Worm (Caenorhabditis elegans) whole organism, L1 larva: ENCODE results near the gene R07G3.7.

Experiments used
- ama-1 ChIP-seq: fragments of 150-350 bp; optimal IDR thresholded peaks from 2 replicates; lab custom pipeline; 2014
- ceh-90 ChIP-seq: sonication (generic microtip); optimal IDR thresholded peaks from 2 replicates; lab custom pipeline; 2016; ENCODE audit warnings: missing genetic modification characterization, missing compliant biosample characterization
- ces-1 ChIP-seq: fragments of 150-350 bp; optimal IDR thresholded peaks from 2 replicates; lab custom pipeline; 2014; ENCODE audit warnings: missing biosample characterization, missing genetic modification reagents, missing genetic modification characterization
- egl-27 ChIP-seq, 2 experiments: fragments of 150-350 bp in 1 of 2; sonication (generic microtip); optimal IDR thresholded peaks; 3 replicates each; lab custom pipeline; 2017 to 2018; ENCODE audit warnings: missing biosample characterization in 2 of 2, missing genetic modification characterization in 2 of 2, missing genetic modification reagents in 2 of 2
- elt-2 ChIP-seq: sonication (generic microtip); optimal IDR thresholded peaks from 2 replicates; lab custom pipeline; 2016; ENCODE audit warnings: missing genetic modification characterization, mild to moderate bottlenecking, inconsistent platforms, missing compliant biosample characterization, missing genetic modification reagents
- hlh-17 ChIP-seq: fragments of 200-800 bp; sonication (Bioruptor generic); optimal IDR thresholded peaks from 2 replicates; lab custom pipeline; 2018; ENCODE audit warnings: missing genetic modification characterization, mild to moderate bottlenecking, missing compliant biosample characterization, moderate library complexity, borderline replicate concordance
- lin-13 ChIP-seq: fragments of 150-350 bp; optimal IDR thresholded peaks from 2 replicates; lab custom pipeline; 2014; ENCODE audit warnings: missing biosample characterization, missing genetic modification reagents, missing genetic modification characterization
- nhr-11 ChIP-seq: fragments of 150-350 bp; optimal IDR thresholded peaks from 2 replicates; lab custom pipeline; 2014; ENCODE audit warnings: missing biosample characterization, missing genetic modification characterization
- nhr-28 ChIP-seq: fragments of 150-350 bp; optimal IDR thresholded peaks from 2 replicates; lab custom pipeline; 2014; ENCODE audit warnings: missing biosample characterization, missing genetic modification characterization
- snpc-4 ChIP-seq: fragments of 150-350 bp; optimal IDR thresholded peaks from 2 replicates; lab custom pipeline; 2014; ENCODE audit warnings: missing biosample characterization, missing genetic modification characterization
- tbx-2 ChIP-seq: sonication (generic microtip); optimal IDR thresholded peaks from 2 replicates; lab custom pipeline; 2016; ENCODE audit warnings: missing genetic modification characterization, missing compliant biosample characterization

ce11 chrII:7599357-7599756, 14.2 kb downstream of the R07G3.7 start, which contains the start of gene npp-21:
- TF ChIP-seq egl-27 (tag; optimal IDR thresholded peaks at IDR 0.05; lab: Kevin White, UChicago) (no peak), ama-1 (lab: Kevin White, UChicago) (no peak), ceh-90 (tag; lab: Kevin White, UChicago) (no peak), nhr-11 (tag; lab: Kevin White, UChicago) (no peak), ces-1 (GFP tag; lab: Kevin White, UChicago) (no peak), nhr-28 (tag; lab: Kevin White, UChicago) (no peak), tbx-2 (no peak), snpc-4 (tag; lab: Kevin White, UChicago) (no peak), lin-13 (GFP tag; lab: Kevin White, UChicago) (no peak), hlh-17 (no peak), elt-2 (tag; lab: Kevin White, UChicago) (no peak)
